Fruit fly (Drosophila melanogaster): ENCODE data around the gene pths.

The pths gene

DNA sequence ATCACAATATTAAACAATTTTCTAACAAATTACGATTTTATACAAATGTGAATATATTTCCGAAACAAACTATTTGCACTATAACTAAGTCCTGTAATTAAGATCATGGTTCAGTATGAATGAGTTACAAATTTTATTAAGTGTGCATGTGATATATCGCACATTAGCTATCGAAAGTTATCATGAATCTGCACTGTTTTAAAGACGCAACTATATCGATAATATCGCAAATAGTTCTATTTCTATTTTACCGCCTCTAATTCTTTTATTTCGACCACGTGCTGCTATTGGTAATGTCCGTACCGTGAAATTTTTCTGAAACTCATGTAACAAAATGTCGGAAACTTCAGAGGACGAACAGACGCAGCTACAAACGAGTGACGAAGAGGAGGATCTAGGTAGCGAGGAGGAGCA lies at the start of gene pths (continued):
- no peak for TF ChIP-seq dati (GFP tag; IDR thresholded peaks at IDR 0.05)
- TF ChIP-seq CG16779 (GFP tag; IDR thresholded peaks at IDR 0.05), result no peak
- peak in 1 of 2 experiments; percentile 38 for TF ChIP-seq chif (GFP tag; optimal IDR thresholded peaks at IDR 0.05)
- no peak for TF ChIP-seq CG18619 (GFP tag; optimal IDR thresholded peaks at IDR 0.05)
- no peak for TF ChIP-seq crol (GFP tag; IDR thresholded peaks at IDR 0.05)
- TF ChIP-seq CG4360 (GFP tag; IDR thresholded peaks at IDR 0.05), result no peak
- TF ChIP-seq CG11695 (GFP tag; IDR thresholded peaks at IDR 0.05), result 0 out of 3 replicates have a peak, but pooled peaks have one; percentile 8
- no peak for TF ChIP-seq tio (GFP tag; optimal IDR thresholded peaks at IDR 0.05)
- TF ChIP-seq Nf-YC (tag; optimal IDR thresholded peaks at IDR 0.05), result no peak
- TF ChIP-seq lbe (GFP tag; optimal IDR thresholded peaks at IDR 0.05), result no peak
- no peak for TF ChIP-seq corto (GFP tag; optimal IDR thresholded peaks at IDR 0.05)
- TF ChIP-seq Neu2 (GFP tag; optimal IDR thresholded peaks at IDR 0.05; ENCODE audit: borderline replicate concordance), result no peak
- no peak for TF ChIP-seq CG10209 (GFP tag; optimal IDR thresholded peaks at IDR 0.05)
- TF ChIP-seq CG1024 (GFP tag; IDR thresholded peaks at IDR 0.05), result peak; percentile 96
- TF ChIP-seq CG14965 (GFP tag; optimal IDR thresholded peaks at IDR 0.05; ENCODE audit: borderline replicate concordance), result no peak
- peak; percentile 45 for TF ChIP-seq grn (GFP tag; optimal IDR thresholded peaks at IDR 0.05)
- no peak for TF ChIP-seq Hr39 (optimal IDR thresholded peaks at IDR 0.05)
- TF ChIP-seq dysf (GFP tag; IDR thresholded peaks at IDR 0.05), result 0 out of 3 replicates have a peak, but pooled peaks have one; percentile 23
- no peak for TF ChIP-seq toy (GFP tag; IDR thresholded peaks at IDR 0.05)
- peak; percentile 90 for TF ChIP-seq amos (GFP tag; IDR thresholded peaks at IDR 0.05; ENCODE audit: partially characterized antibody)
- TF ChIP-seq Hr3 (GFP tag; optimal IDR thresholded peaks at IDR 0.05), result peak; percentile 88
- TF ChIP-seq ftz-f1 (GFP tag; optimal IDR thresholded peaks at IDR 0.05), result no peak
- no peak for TF ChIP-seq chinmo (GFP tag; IDR thresholded peaks at IDR 0.05; ENCODE audit: partially characterized antibody)

DNA sequence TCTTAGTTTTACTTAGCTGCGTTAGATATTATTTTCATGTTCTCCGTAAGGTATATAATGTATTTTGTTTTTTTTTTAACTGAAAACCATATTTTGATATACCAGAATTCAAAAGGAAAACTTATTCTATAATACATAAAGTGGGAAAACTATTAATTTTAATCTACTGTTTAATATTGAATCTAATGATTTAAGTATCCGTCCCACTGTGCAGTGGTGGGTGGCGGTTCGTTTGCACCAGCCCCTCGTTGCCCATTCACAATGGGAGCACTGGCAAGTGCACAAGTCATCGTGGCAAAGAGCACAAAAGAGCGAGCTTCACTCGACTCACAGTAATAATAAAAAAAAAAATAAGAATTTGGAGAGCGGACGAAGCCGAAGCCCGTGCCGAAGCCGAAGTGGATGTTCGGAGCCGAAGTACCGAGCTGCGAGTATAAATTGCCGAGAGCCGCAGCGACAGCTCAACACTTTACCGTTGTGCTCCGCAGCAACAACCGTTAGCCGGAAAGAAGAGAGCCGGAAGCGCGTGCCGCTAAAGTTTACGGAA lies 46.5 kb upstream of the pths start, which contains the start of gene CG34136:
Gene CG34136, plus strand, starts transcription at position 475 of the 547 bp plus-strand sequence.
- TF ChIP-seq dmrt11E (tag; optimal IDR thresholded peaks at IDR 0.05), result no peak
- peak; percentile 52 for TF ChIP-seq Sox100B (GFP tag; optimal IDR thresholded peaks at IDR 0.05)
- peak; percentile 19 for TF ChIP-seq HHEX (GFP tag; optimal IDR thresholded peaks at IDR 0.05)
- no peak for TF ChIP-seq CG9215 (GFP tag; IDR thresholded peaks at IDR 0.05)
- no peak for TF ChIP-seq jing (GFP tag; optimal IDR thresholded peaks at IDR 0.05)
- TF ChIP-seq otp (GFP tag; IDR thresholded peaks at IDR 0.05), result no peak
- no peak for TF ChIP-seq yki (optimal IDR thresholded peaks at IDR 0.05)
- no peak for TF ChIP-seq tup (GFP tag; optimal IDR thresholded peaks at IDR 0.05)
- peak; percentile 31 for TF ChIP-seq Hmr (GFP tag; optimal IDR thresholded peaks at IDR 0.05)
- TF ChIP-seq usp (GFP tag; optimal IDR thresholded peaks at IDR 0.05), result no peak
- TF ChIP-seq Oli (tag; optimal IDR thresholded peaks at IDR 0.05), result peak; percentile 61
- TF ChIP-seq phol (tag; optimal IDR thresholded peaks at IDR 0.05), result peak; percentile 57
- TF ChIP-seq ato (GFP tag; IDR thresholded peaks at IDR 0.05; ENCODE audit: partially characterized antibody), result no peak
- TF ChIP-seq Pdp1 (GFP tag; optimal IDR thresholded peaks at IDR 0.05), result no peak
- TF ChIP-seq sisA (GFP tag; IDR thresholded peaks at IDR 0.05), result 0 out of 2 replicates have a peak, but pooled peaks have one; percentile 28
- peak; percentile 15 for TF ChIP-seq CG8388 (GFP tag; optimal IDR thresholded peaks at IDR 0.05)
- no peak for TF ChIP-seq CG2199 (GFP tag; IDR thresholded peaks at IDR 0.05)
- peak; percentile 25; the same call in 1 of the 2 replicates for TF ChIP-seq bbx (GFP tag; IDR thresholded peaks at IDR 0.05; ENCODE audit: partially characterized antibody)
- peak; percentile 85 for TF ChIP-seq sens (GFP tag)
- peak; percentile 38 for TF ChIP-seq CG9727 (GFP tag; optimal IDR thresholded peaks at IDR 0.05)
- no peak for TF ChIP-seq kah (GFP tag; optimal IDR thresholded peaks at IDR 0.05)
- no peak for TF ChIP-seq CG13123 (GFP tag; optimal IDR thresholded peaks at IDR 0.05)
- peak; percentile 18 for TF ChIP-seq Abd-B (GFP tag; optimal IDR thresholded peaks at IDR 0.05)
- no peak for TF ChIP-seq CG2202 (tag; optimal IDR thresholded peaks at IDR 0.05)
- TF ChIP-seq Ets97D (GFP tag; optimal IDR thresholded peaks at IDR 0.05), result no peak
- no peak for TF ChIP-seq CG33213 (GFP tag; optimal IDR thresholded peaks at IDR 0.05)
- no peak for TF ChIP-seq D19A (tag; optimal IDR thresholded peaks at IDR 0.05)
- peak in 1 of 3 experiments; percentile 11 for TF ChIP-seq lola (GFP tag; optimal IDR thresholded peaks at IDR 0.05)
